Fruit fly (Drosophila melanogaster) S2 (cell line): ENCODE results near the gene CG42238.

Experiments used
- CG8478 ChIP-seq: fragments of >200 bp; optimal IDR thresholded peaks from 2 replicates; lab custom pipeline; 2018
- CTCF ChIP-seq, 2 experiments: fragments of >200 bp; optimal IDR thresholded peaks; 2 replicates each; lab custom pipeline; 2018

- no peak for TF ChIP-seq CG8478 (lab: Kevin White, UChicago)
- TF ChIP-seq CTCF (optimal IDR thresholded peaks at IDR 0.05; lab: Kevin White, UChicago), result no peak
Observed at dm6 chr2L:20950421-20951108, 101.4 kb downstream of the CG42238 start.
